Fruit fly (Drosophila melanogaster): ENCODE data around the gene MnM.

MnM gene

dm6 chr3L:3194059-3194458 is 15.7 kb upstream of the MnM start (continued):
- no peak for TF ChIP-seq Opbp (GFP tag; IDR thresholded peaks at IDR 0.05; ENCODE audit: partially characterized antibody)
- peak; percentile 79 for TF ChIP-seq D19B (GFP tag; optimal IDR thresholded peaks at IDR 0.05)
- TF ChIP-seq CG11247 (GFP tag; IDR thresholded peaks at IDR 0.05) = peak; percentile 92
- peak; percentile 93 for TF ChIP-seq tgo (GFP tag; IDR thresholded peaks at IDR 0.05)
- peak; percentile 47 for TF ChIP-seq CG4328 (GFP tag; optimal IDR thresholded peaks at IDR 0.05)
- no peak for TF ChIP-seq prd (optimal IDR thresholded peaks at IDR 0.05)
- peak; percentile 97 for TF ChIP-seq prd (GFP tag; IDR thresholded peaks at IDR 0.05)
- TF ChIP-seq croc (GFP tag; conservative IDR thresholded peaks at IDR 0.05) = peak; percentile 88
- TF ChIP-seq jumu (GFP tag; optimal IDR thresholded peaks at IDR 0.05) = peak; percentile 29
- TF ChIP-seq NC2α (GFP tag; optimal IDR thresholded peaks at IDR 0.05) = no peak
- TF ChIP-seq BEAF-32 (GFP tag; optimal IDR thresholded peaks at IDR 0.05) = no peak
- peak; percentile 77 for TF ChIP-seq Taf1 (GFP tag; IDR thresholded peaks at IDR 0.05)
- peak; percentile 89 for TF ChIP-seq ac (GFP tag; optimal IDR thresholded peaks at IDR 0.05)
- peak; percentile 58 for TF ChIP-seq exex (tag; optimal IDR thresholded peaks at IDR 0.05)
- peak; percentile 24 for TF ChIP-seq en (GFP tag; optimal IDR thresholded peaks at IDR 0.05)
- peak; percentile 92 for TF ChIP-seq Dbx (GFP tag; IDR thresholded peaks at IDR 0.05)
- TF ChIP-seq CG34376 (GFP tag; optimal IDR thresholded peaks at IDR 0.05) = peak; percentile 28
- TF ChIP-seq CG4404 (GFP tag; IDR thresholded peaks at IDR 0.05) = peak; percentile 86
- TF ChIP-seq GATAe (GFP tag; conservative IDR thresholded peaks at IDR 0.05) = peak; percentile 43; the same call in 1 of the 2 replicates
- TF ChIP-seq dmrt99B (tag; optimal IDR thresholded peaks at IDR 0.05) = peak; percentile 96
- TF ChIP-seq Nf-YA (GFP tag; IDR thresholded peaks at IDR 0.05) = peak; percentile 88
- peak; percentile 68; the same call in 2 of the 3 replicates for TF ChIP-seq CG11560 (tag; IDR thresholded peaks at IDR 0.05)
- TF ChIP-seq tup (GFP tag; optimal IDR thresholded peaks at IDR 0.05) = peak; percentile 77
- no peak for TF ChIP-seq hbn (GFP tag; IDR thresholded peaks at IDR 0.05; ENCODE audit: partially characterized antibody)
- peak; percentile 93 for TF ChIP-seq dmrt11E (tag; optimal IDR thresholded peaks at IDR 0.05)
- peak; percentile 95 for TF ChIP-seq CG17829 (tag; optimal IDR thresholded peaks at IDR 0.05)
- TF ChIP-seq Deaf1 (tag; optimal IDR thresholded peaks at IDR 0.05) = peak; percentile 74
- peak; percentile 79 for TF ChIP-seq sd (tag; optimal IDR thresholded peaks at IDR 0.05)
- TF ChIP-seq Lhr (GFP tag; optimal IDR thresholded peaks at IDR 0.05) = peak; percentile 78
- peak; percentile 90 for TF ChIP-seq salm (tag; optimal IDR thresholded peaks at IDR 0.05)
- TF ChIP-seq Hmr (GFP tag; optimal IDR thresholded peaks at IDR 0.05) = peak; percentile 94
- TF ChIP-seq Ptx1 (GFP tag; IDR thresholded peaks at IDR 0.05) = peak; percentile 95
- peak; percentile 86 for TF ChIP-seq CG6683 (GFP tag; optimal IDR thresholded peaks at IDR 0.05)
- TF ChIP-seq CG4820 (GFP tag; optimal IDR thresholded peaks at IDR 0.05) = peak; percentile 87
- peak; percentile 58 for TF ChIP-seq B-H2 (GFP tag; optimal IDR thresholded peaks at IDR 0.05)
- peak; percentile 92 for TF ChIP-seq Rfx (GFP tag; IDR thresholded peaks at IDR 0.05)
- TF ChIP-seq lola (GFP tag; optimal IDR thresholded peaks at IDR 0.05) = peak in 1 of 3 experiments; percentile 88
- peak; percentile 87 for TF ChIP-seq CG4707 (GFP tag; optimal IDR thresholded peaks at IDR 0.05)
- TF ChIP-seq hth (optimal IDR thresholded peaks at IDR 0.05) = no peak
- TF ChIP-seq CG32767 (GFP tag; IDR thresholded peaks at IDR 0.05) = peak; percentile 90
- peak; percentile 48 for TF ChIP-seq HLH54F (GFP tag; optimal IDR thresholded peaks at IDR 0.05)
- peak; percentile 91 for TF ChIP-seq Ssrp (tag; optimal IDR thresholded peaks at IDR 0.05)
- peak; percentile 59; the same call in 1 of the 2 replicates for TF ChIP-seq aop (GFP tag; IDR thresholded peaks at IDR 0.05)
- peak; percentile 93 for TF ChIP-seq CG10979 (tag; optimal IDR thresholded peaks at IDR 0.05)
- no peak for TF ChIP-seq Scr (GFP tag; IDR thresholded peaks at IDR 0.05; ENCODE audit: partially characterized antibody)
- peak; percentile 45 for TF ChIP-seq mirr (GFP tag; optimal IDR thresholded peaks at IDR 0.05)
- TF ChIP-seq bab2 (GFP tag; optimal IDR thresholded peaks at IDR 0.05) = peak; percentile 79
- TF ChIP-seq gsb-n (tag; optimal IDR thresholded peaks at IDR 0.05) = peak; percentile 93
- peak; percentile 95 for TF ChIP-seq CG8924 (tag; optimal IDR thresholded peaks at IDR 0.05)
- peak; percentile 55 for TF ChIP-seq Elba2 (GFP tag; optimal IDR thresholded peaks at IDR 0.05)
- peak; percentile 50 for TF ChIP-seq CG1792 (GFP tag; optimal IDR thresholded peaks at IDR 0.05)
